Fruit fly (Drosophila melanogaster): Measurements from ENCODE around the gene CG15533.
A peak's percentile ranks its signal among the peaks of the same experiment; 100 is the strongest.

CG15533 gene

DNA sequence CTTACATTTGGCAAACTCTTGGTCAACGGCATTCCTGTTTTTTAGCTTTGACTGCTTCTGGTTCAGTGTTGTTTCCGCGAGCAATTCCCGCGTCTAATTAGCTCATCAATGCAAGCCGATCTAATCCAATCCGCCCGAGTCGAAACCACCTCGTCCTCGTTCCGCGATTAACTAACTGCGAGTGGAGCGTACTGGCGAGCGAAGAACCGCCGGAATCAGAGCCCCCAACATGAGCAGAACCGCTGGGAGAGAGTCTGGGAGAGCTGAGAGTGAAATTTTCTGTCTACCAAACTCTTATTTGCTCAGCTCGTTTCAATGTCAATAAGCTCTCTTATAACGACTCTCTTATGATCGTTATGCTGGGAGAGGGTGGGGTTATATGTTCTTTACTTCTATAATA is 21.6 kb downstream of the CG15533 start (continued):
- TF ChIP-seq D (optimal IDR thresholded peaks at IDR 0.05) (no peak), D (GFP tag; optimal IDR thresholded peaks at IDR 0.05) (peak; percentile 75), slou (GFP tag; optimal IDR thresholded peaks at IDR 0.05) (no peak), Stat92E (GFP tag; optimal IDR thresholded peaks at IDR 0.05) (no peak), CG1603 (tag; optimal IDR thresholded peaks at IDR 0.05) (peak; percentile 59), Blimp-1 (GFP tag; optimal IDR thresholded peaks at IDR 0.05) (peak; percentile 72), ind (GFP tag; optimal IDR thresholded peaks at IDR 0.05) (no peak), CG16813 (GFP tag; IDR thresholded peaks at IDR 0.05; ENCODE audit: partially characterized antibody) (no peak), Dip3 (GFP tag; optimal IDR thresholded peaks at IDR 0.05) (no peak), hbn (GFP tag; IDR thresholded peaks at IDR 0.05; ENCODE audit: partially characterized antibody) (peak; percentile 41; the same call in 1 of the 2 replicates), CG3281 (GFP tag; optimal IDR thresholded peaks at IDR 0.05) (peak; percentile 80), scrt (GFP tag; optimal IDR thresholded peaks at IDR 0.05) (peak; percentile 62), gt (GFP tag; IDR thresholded peaks at IDR 0.05) (no peak), Vsx1 (GFP tag; optimal IDR thresholded peaks at IDR 0.05) (peak; percentile 88), CG18476 (GFP tag; optimal IDR thresholded peaks at IDR 0.05) (peak; percentile 88), D19B (GFP tag; optimal IDR thresholded peaks at IDR 0.05) (no peak), lab (GFP tag; optimal IDR thresholded peaks at IDR 0.05) (peak; percentile 93), CG17829 (tag; optimal IDR thresholded peaks at IDR 0.05) (no peak), CG3847 (GFP tag; IDR thresholded peaks at IDR 0.05) (peak; percentile 21; the same call in 1 of the 2 replicates), wor (GFP tag; IDR thresholded peaks at IDR 0.05) (peak; percentile 31; the same call in 1 of the 2 replicates), CG2889 (GFP tag; IDR thresholded peaks at IDR 0.05) (no peak), ase (GFP tag; IDR thresholded peaks at IDR 0.05) (no peak; the same call in 2 of the 3 replicates), eyg (GFP tag; optimal IDR thresholded peaks at IDR 0.05) (no peak), Fer3 (tag; optimal IDR thresholded peaks at IDR 0.05) (peak; percentile 83), NK7.1 (GFP tag; optimal IDR thresholded peaks at IDR 0.05) (no peak), cad (GFP tag; optimal IDR thresholded peaks at IDR 0.05) (no peak), cg (GFP tag; optimal IDR thresholded peaks at IDR 0.05) (no peak), dan (GFP tag; IDR thresholded peaks at IDR 0.05) (no peak), CG18619 (GFP tag; optimal IDR thresholded peaks at IDR 0.05) (peak; percentile 70), Nf-YA (GFP tag; IDR thresholded peaks at IDR 0.05) (peak; percentile 84), zen2 (GFP tag; IDR thresholded peaks at IDR 0.05; ENCODE audit: partially characterized antibody) (no peak), unpg (GFP tag; optimal IDR thresholded peaks at IDR 0.05) (peak; percentile 70), tx (GFP tag; optimal IDR thresholded peaks at IDR 0.05) (peak; percentile 59), CG30020 (tag; optimal IDR thresholded peaks at IDR 0.05) (no peak), Aef1 (GFP tag; IDR thresholded peaks at IDR 0.05) (0 out of 3 replicates have a peak, but pooled peaks have one; percentile 22), CG15601 (tag; optimal IDR thresholded peaks at IDR 0.05) (no peak), repo (GFP tag; optimal IDR thresholded peaks at IDR 0.05) (peak; percentile 85), Bteb2 (GFP tag; optimal IDR thresholded peaks at IDR 0.05) (peak; percentile 55), CG31224 (GFP tag; IDR thresholded peaks at IDR 0.05) (peak; percentile 57), amos (GFP tag; IDR thresholded peaks at IDR 0.05; ENCODE audit: partially characterized antibody) (no peak; the same call in 1 of the 2 replicates), CG8924 (tag; optimal IDR thresholded peaks at IDR 0.05) (no peak), CG4328 (GFP tag; optimal IDR thresholded peaks at IDR 0.05) (peak; percentile 82), bbx (GFP tag; IDR thresholded peaks at IDR 0.05; ENCODE audit: partially characterized antibody) (no peak), so (GFP tag; IDR thresholded peaks at IDR 0.05) (peak; percentile 56; the same call in 2 of the 3 replicates), CG9727 (GFP tag; optimal IDR thresholded peaks at IDR 0.05) (peak; percentile 88), toy (GFP tag; IDR thresholded peaks at IDR 0.05) (peak; percentile 70; the same call in 1 of the 2 replicates), Sox100B (GFP tag; optimal IDR thresholded peaks at IDR 0.05) (peak; percentile 67), pb (GFP tag; optimal IDR thresholded peaks at IDR 0.05) (peak; percentile 3), CG6765 (GFP tag; optimal IDR thresholded peaks at IDR 0.05) (peak; percentile 75), Nf-YC (tag; optimal IDR thresholded peaks at IDR 0.05) (no peak)

Data from whole organism, embryonic.